Fruit fly (Drosophila melanogaster): Measurements from ENCODE around the gene CG12480.

DNA sequence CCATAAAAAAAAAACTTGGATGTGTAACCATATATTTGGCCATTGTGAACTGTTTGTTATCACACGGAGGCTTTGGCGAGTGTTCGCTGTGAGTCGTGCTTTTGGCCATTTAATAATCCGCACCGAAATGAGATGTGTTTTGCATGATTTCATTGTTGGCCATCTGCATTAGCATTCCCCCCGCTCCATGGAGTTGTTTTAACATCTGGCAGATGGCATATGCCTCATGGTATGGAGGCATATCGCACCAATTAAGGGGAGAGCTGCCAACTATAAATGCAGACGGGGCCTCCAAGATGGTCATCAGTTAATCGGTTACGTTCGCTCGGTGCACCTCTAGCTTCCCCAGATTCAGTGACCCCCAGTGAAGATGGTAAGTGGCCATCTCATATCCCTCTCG is 11.3 kb downstream of the CG12480 start, which contains the start of gene CG11584:
- TF ChIP-seq Hr78 (GFP tag; optimal IDR thresholded peaks at IDR 0.05): no peak
- no peak for TF ChIP-seq knrl (GFP tag; IDR thresholded peaks at IDR 0.05; ENCODE audit: partially characterized antibody)
- TF ChIP-seq crc (GFP tag; optimal IDR thresholded peaks at IDR 0.05): no peak
- no peak for TF ChIP-seq CG17361 (GFP tag; IDR thresholded peaks at IDR 0.05)
